Worm (Caenorhabditis elegans): ENCODE results near the gene lpr-2.

The lpr-2 gene

DNA sequence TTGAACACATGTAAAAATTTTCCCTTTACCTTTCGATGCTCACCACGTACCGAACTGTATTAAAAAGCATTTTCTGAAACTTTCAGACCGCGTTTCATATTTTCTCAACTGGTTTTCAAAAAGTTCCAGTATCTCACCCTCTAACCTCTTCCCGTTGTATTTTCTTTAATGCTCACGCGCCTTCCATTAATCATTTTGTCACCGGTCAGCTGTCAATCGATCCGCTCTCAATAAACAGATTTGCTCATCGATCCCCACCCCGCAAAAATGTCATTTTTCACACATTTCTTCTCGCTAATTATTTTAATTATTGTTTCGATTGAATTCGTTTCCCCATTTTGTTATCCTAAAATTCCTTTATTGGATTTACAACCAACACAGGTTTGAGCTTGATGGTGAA lies at the start of gene lpr-2:
lpr-2 (plus strand) TSS at position 189 of the 400 bp plus-strand sequence.
- TF ChIP-seq hmg-11 (tag; optimal IDR thresholded peaks at IDR 0.05) (no peak), unc-39 (tag; optimal IDR thresholded peaks at IDR 0.05) (no peak), lsy-12 (tag; optimal IDR thresholded peaks at IDR 0.05) (no peak), elt-2 (tag; optimal IDR thresholded peaks at IDR 0.05) (no peak), fkh-10 (GFP tag; optimal IDR thresholded peaks at IDR 0.05) (no peak), nhr-28 (tag; optimal IDR thresholded peaks at IDR 0.05) (no peak), fkh-2 (tag; optimal IDR thresholded peaks at IDR 0.05) (no peak), ZK546.5 (tag; optimal IDR thresholded peaks at IDR 0.05) (no peak), ceh-16 (tag; optimal IDR thresholded peaks at IDR 0.05) (no peak), ceh-9 (tag; optimal IDR thresholded peaks at IDR 0.05) (no peak), egl-27 (tag; optimal IDR thresholded peaks at IDR 0.05) (no peak), ceh-82 (tag; optimal IDR thresholded peaks at IDR 0.05) (no peak), aly-2 (tag; optimal IDR thresholded peaks at IDR 0.05) (no peak), mml-1 (tag; optimal IDR thresholded peaks at IDR 0.05) (no peak), zag-1 (tag; optimal IDR thresholded peaks at IDR 0.05) (no peak), daf-12 (tag; optimal IDR thresholded peaks at IDR 0.05) (no peak), nhr-67 (tag; optimal IDR thresholded peaks at IDR 0.05) (no peak), nhr-76 (tag; optimal IDR thresholded peaks at IDR 0.05) (no peak), jun-1 (tag; optimal IDR thresholded peaks at IDR 0.05) (no peak), ceh-28 (tag; optimal IDR thresholded peaks at IDR 0.05) (no peak)

DNA sequence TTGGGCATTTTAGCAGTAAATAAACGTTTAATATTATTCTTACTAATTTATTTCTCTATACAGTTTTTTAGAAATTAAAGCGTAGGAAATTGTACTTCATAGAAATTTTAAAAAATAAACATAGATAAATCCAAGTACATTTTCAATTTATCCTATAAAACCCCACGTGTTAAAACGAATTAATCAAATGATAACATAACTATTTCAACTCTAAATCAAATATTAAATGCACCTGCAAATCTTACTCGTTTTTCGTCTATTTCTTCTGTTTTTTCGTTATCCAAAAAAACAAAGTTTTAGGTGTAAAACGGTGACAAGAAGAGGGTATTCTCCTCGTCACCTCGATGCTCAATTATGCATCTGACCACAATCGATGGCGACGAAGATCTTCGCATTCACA lies 44.0 kb upstream of the lpr-2 start, which contains the start of gene K01A6.6:
K01A6.6 (plus strand) TSS at position 301 of the 400 bp plus-strand sequence.
- TF ChIP-seq ceh-82 (tag; optimal IDR thresholded peaks at IDR 0.05) = no peak

DNA sequence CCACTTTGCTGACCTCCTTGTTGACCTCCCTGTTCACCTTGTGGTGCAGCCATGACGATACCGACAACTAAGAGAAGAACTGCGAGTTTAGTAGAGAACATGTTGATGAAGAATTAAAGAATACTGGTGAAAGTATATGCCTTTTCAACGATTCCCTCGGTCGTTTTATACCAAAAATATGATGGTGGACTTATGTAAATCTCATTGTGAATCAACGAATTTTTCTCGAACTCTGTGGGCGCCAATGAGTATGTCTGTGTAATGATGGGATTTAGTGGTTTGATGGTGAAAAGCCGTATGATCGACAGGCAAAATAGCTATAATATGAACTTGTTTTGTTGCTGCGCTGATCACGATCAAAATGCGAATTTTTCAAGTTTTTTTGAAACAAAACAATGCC lies 41.7 kb upstream of the lpr-2 start, which contains the start of gene K01A6.8:
K01A6.8 (minus strand) TSS at position 101 of the 400 bp plus-strand sequence.
- TF ChIP-seq R02D3.7 (tag; optimal IDR thresholded peaks at IDR 0.05) = no peak
- TF ChIP-seq pha-4 (tag; optimal IDR thresholded peaks at IDR 0.05) = no peak
- TF ChIP-seq lsy-12 (tag; optimal IDR thresholded peaks at IDR 0.05) = no peak
- TF ChIP-seq ceh-9 (tag; optimal IDR thresholded peaks at IDR 0.05) = no peak
- no peak for TF ChIP-seq fkh-10 (GFP tag; optimal IDR thresholded peaks at IDR 0.05)
- TF ChIP-seq nhr-25 (tag; optimal IDR thresholded peaks at IDR 0.05) = no peak
- no peak for TF ChIP-seq eor-1 (tag; optimal IDR thresholded peaks at IDR 0.05)
- TF ChIP-seq aly-2 (tag; optimal IDR thresholded peaks at IDR 0.05) = no peak
- TF ChIP-seq mml-1 (tag; optimal IDR thresholded peaks at IDR 0.05) = no peak
- no peak for TF ChIP-seq ztf-4 (tag; optimal IDR thresholded peaks at IDR 0.05)

DNA sequence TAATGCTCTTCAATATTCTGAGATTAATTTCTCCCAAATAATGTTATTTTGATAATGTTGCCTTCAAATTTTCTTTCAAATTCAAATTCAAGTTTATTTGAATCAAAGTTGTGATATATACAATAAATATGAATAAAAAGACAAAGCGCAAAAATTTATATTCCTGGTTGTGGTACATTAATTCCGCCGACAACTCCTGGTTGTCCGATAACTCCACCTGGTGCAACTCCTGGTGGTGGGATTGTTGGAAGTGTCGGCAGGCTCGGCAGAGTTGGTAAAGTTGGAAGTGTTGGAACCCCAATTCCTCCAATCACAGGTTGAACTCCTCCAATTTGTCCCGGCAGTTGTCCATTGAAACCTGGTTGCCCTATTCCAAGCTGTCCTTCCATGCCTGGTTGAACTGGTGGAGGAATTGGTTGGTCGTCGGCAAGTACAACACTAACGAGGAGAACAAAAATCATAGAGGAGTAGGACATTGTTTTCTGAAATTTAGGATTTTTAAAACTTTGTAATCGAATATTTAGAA lies 40.9 kb upstream of the lpr-2 start, which contains the start of gene K01A6.7:
K01A6.7 (minus strand) TSS at position 476 of the 526 bp plus-strand sequence.
- TF ChIP-seq snpc-4 (tag; optimal IDR thresholded peaks at IDR 0.05) = no peak
- no peak for TF ChIP-seq skn-1 (tag; optimal IDR thresholded peaks at IDR 0.05)
- no peak for TF ChIP-seq jun-1 (tag; optimal IDR thresholded peaks at IDR 0.05)
- no peak for TF ChIP-seq nhr-77 (tag; optimal IDR thresholded peaks at IDR 0.05)
- no peak for TF ChIP-seq egl-27 (tag; optimal IDR thresholded peaks at IDR 0.05)
- no peak for TF ChIP-seq nhr-28 (tag; optimal IDR thresholded peaks at IDR 0.05)
- TF ChIP-seq ceh-28 (tag; optimal IDR thresholded peaks at IDR 0.05) = no peak
- TF ChIP-seq mdl-1 (tag; optimal IDR thresholded peaks at IDR 0.05) = no peak
- no peak for TF ChIP-seq daf-12 (tag; optimal IDR thresholded peaks at IDR 0.05)

DNA sequence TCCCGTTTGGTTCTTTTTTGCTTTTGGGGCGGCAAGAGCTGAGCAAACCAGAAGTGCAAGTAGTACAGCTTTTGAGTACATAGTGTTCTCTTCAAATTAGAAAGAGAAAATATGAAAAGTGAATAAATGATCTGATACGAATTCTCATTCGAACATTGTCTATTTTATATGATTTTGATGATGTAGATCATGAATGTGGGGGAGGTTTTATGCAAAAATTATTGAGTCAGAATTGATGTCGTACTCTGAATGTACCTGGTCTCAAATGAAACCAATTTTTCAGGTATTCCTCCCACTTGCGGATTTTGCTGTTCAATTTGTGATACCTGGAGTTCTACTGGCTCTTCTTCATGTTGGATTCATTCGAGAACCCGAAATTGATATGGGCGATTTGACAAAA lies 38.8 kb upstream of the lpr-2 start, which contains the start of gene K01A6.4:
K01A6.4 (minus strand) TSS at position 101 of the 400 bp plus-strand sequence.
- TF ChIP-seq lin-39 (tag; optimal IDR thresholded peaks at IDR 0.05) = no peak
- TF ChIP-seq unc-39 (tag; optimal IDR thresholded peaks at IDR 0.05) = no peak

DNA sequence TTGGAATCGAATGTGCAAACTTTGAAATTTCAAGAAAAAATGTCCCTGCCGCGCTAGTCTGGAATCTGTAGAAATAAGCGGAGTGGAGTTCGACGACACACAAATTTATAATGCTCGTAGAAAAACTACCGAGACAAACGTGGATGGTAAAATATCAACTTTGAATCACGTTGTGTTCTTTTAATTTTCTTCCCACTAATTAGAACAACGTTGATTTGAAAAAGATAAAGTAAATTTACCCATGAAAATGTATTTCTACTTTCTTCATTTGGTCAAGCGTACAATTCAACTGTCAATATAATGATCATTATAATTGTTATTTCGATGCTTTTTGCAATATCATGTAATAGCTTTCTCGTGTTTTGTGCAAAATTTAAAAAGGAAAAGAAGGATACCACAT lies 36.6 kb upstream of the lpr-2 start, which contains the start of gene K01A6.5:
K01A6.5 (plus strand) TSS at position 301 of the 400 bp plus-strand sequence.
- TF ChIP-seq mml-1 (tag; optimal IDR thresholded peaks at IDR 0.05) = no peak
- TF ChIP-seq nhr-67 (tag; optimal IDR thresholded peaks at IDR 0.05) = no peak
- no peak for TF ChIP-seq nhr-25 (tag; optimal IDR thresholded peaks at IDR 0.05)
- no peak for TF ChIP-seq ceh-28 (tag; optimal IDR thresholded peaks at IDR 0.05)
- no peak for TF ChIP-seq elt-1 (tag; optimal IDR thresholded peaks at IDR 0.05)
- no peak for TF ChIP-seq snpc-4 (tag; optimal IDR thresholded peaks at IDR 0.05)
- TF ChIP-seq nhr-77 (tag; optimal IDR thresholded peaks at IDR 0.05) = no peak
- no peak for TF ChIP-seq aly-2 (tag; optimal IDR thresholded peaks at IDR 0.05)
- TF ChIP-seq zag-1 (tag; optimal IDR thresholded peaks at IDR 0.05) = no peak
- no peak for TF ChIP-seq elt-3 (tag; optimal IDR thresholded peaks at IDR 0.05)
- TF ChIP-seq nfya-1 (tag; optimal IDR thresholded peaks at IDR 0.05; ENCODE audit: insufficient read depth) = no peak
- no peak for TF ChIP-seq ZK546.5 (tag; optimal IDR thresholded peaks at IDR 0.05)
- no peak for TF ChIP-seq ceh-16 (tag; optimal IDR thresholded peaks at IDR 0.05)
- no peak for TF ChIP-seq nhr-23 (tag; optimal IDR thresholded peaks at IDR 0.05)
- TF ChIP-seq fkh-10 (GFP tag; optimal IDR thresholded peaks at IDR 0.05) = no peak
- TF ChIP-seq fos-1 (tag; optimal IDR thresholded peaks at IDR 0.05) = no peak
